Worm (Caenorhabditis elegans) whole organism, mixed stage, embryonic: ENCODE results near the gene cca-1.

Experiments used
- M03D4.4 ChIP-seq: sonication (generic microtip); optimal IDR thresholded peaks from 2 replicates; lab custom pipeline; 2017; ENCODE audit warnings: mild to moderate bottlenecking, missing genetic modification characterization, missing compliant biosample characterization
- bed-3 ChIP-seq: fragments of 200-800 bp; sonication (Bioruptor generic); optimal IDR thresholded peaks from 3 replicates; lab custom pipeline; 2018; ENCODE audit warnings: mild to moderate bottlenecking, missing genetic modification characterization, moderate library complexity, missing compliant biosample characterization
- blmp-1 ChIP-seq: fragments of 150-350 bp; optimal IDR thresholded peaks from 2 replicates; lab custom pipeline; 2014; ENCODE audit warnings: missing biosample characterization, missing genetic modification characterization
- ceh-39 ChIP-seq: fragments of 150-350 bp; optimal IDR thresholded peaks from 2 replicates; lab custom pipeline; 2014; ENCODE audit warnings: missing biosample characterization, missing genetic modification characterization
- ceh-43 ChIP-seq: fragments of 200-800 bp; sonication (Bioruptor generic); optimal IDR thresholded peaks from 2 replicates; lab custom pipeline; 2018; ENCODE audit warnings: mild to moderate bottlenecking, missing genetic modification characterization, moderate library complexity, missing compliant biosample characterization
- ceh-83 ChIP-seq: fragments of 200-800 bp; sonication (Bioruptor generic); optimal IDR thresholded peaks from 2 replicates; lab custom pipeline; 2018; ENCODE audit warnings: mild to moderate bottlenecking, missing genetic modification characterization, missing compliant biosample characterization
- ces-1 ChIP-seq: fragments of 150-350 bp; optimal IDR thresholded peaks from 2 replicates; lab custom pipeline; 2014; ENCODE audit warnings: missing biosample characterization, missing genetic modification reagents, missing genetic modification characterization
- cnd-1 ChIP-seq: fragments of 200-800 bp; sonication (Bioruptor generic); optimal IDR thresholded peaks from 2 replicates; lab custom pipeline; 2018; ENCODE audit warnings: mild to moderate bottlenecking, missing genetic modification characterization, missing compliant biosample characterization
- drap-1 ChIP-seq: fragments of 200-800 bp; sonication (Bioruptor generic); optimal IDR thresholded peaks from 3 replicates; lab custom pipeline; 2018; ENCODE audit warnings: mild to moderate bottlenecking, missing genetic modification characterization, missing compliant biosample characterization
- elt-1 ChIP-seq: sonication (generic microtip); optimal IDR thresholded peaks from 2 replicates; lab custom pipeline; 2017; ENCODE audit warnings: missing genetic modification characterization, mild to moderate bottlenecking, missing compliant biosample characterization, antibody characterized with exemption, moderate library complexity, borderline replicate concordance; ENCODE audit not compliant: insufficient read depth
- elt-3 ChIP-seq: fragments of 150-350 bp; optimal IDR thresholded peaks from 2 replicates; lab custom pipeline; 2014; ENCODE audit warnings: missing biosample characterization, missing genetic modification characterization
- ham-2 ChIP-seq: fragments of 200-800 bp; sonication (Bioruptor generic); optimal IDR thresholded peaks from 2 replicates; lab custom pipeline; 2018; ENCODE audit warnings: mild to moderate bottlenecking, missing genetic modification characterization, missing compliant biosample characterization
- hlh-1 ChIP-seq: fragments of 150-350 bp; optimal IDR thresholded peaks from 2 replicates; lab custom pipeline; 2014; ENCODE audit warnings: missing biosample characterization, missing genetic modification reagents, missing genetic modification characterization
- lin-13 ChIP-seq: fragments of 150-350 bp; optimal IDR thresholded peaks from 2 replicates; lab custom pipeline; 2014; ENCODE audit warnings: missing biosample characterization, missing genetic modification characterization
- lin-32 ChIP-seq: fragments of 200-800 bp; sonication (Bioruptor generic); optimal IDR thresholded peaks from 2 replicates; lab custom pipeline; 2018; ENCODE audit warnings: mild to moderate bottlenecking, missing genetic modification characterization, missing compliant biosample characterization
- lsy-2 ChIP-seq: fragments of 150-350 bp; optimal IDR thresholded peaks from 2 replicates; lab custom pipeline; 2014; ENCODE audit warnings: missing biosample characterization, missing genetic modification characterization
- mab-5 ChIP-seq: fragments of 150-350 bp; optimal IDR thresholded peaks from 2 replicates; lab custom pipeline; 2014; ENCODE audit warnings: missing biosample characterization, missing genetic modification characterization
- mep-1 ChIP-seq: fragments of 150-350 bp; optimal IDR thresholded peaks from 2 replicates; lab custom pipeline; 2017; ENCODE audit warnings: missing biosample characterization, missing genetic modification reagents, missing genetic modification characterization, inconsistent platforms
- mls-2 ChIP-seq: sonication (generic microtip); optimal IDR thresholded peaks from 2 replicates; lab custom pipeline; 2016; ENCODE audit warnings: mild to moderate bottlenecking, missing genetic modification characterization, moderate library complexity, missing compliant biosample characterization
- nhr-12 ChIP-seq: fragments of 150-350 bp; optimal IDR thresholded peaks from 2 replicates; lab custom pipeline; 2014; ENCODE audit warnings: missing biosample characterization, missing genetic modification characterization
- nhr-2 ChIP-seq: fragments of 150-350 bp; optimal IDR thresholded peaks from 2 replicates; lab custom pipeline; 2014; ENCODE audit warnings: missing biosample characterization, missing genetic modification characterization
- nhr-237 ChIP-seq: fragments of 150-350 bp; optimal IDR thresholded peaks from 2 replicates; lab custom pipeline; 2014; ENCODE audit warnings: missing biosample characterization, missing genetic modification characterization
- nhr-28 ChIP-seq: fragments of 150-350 bp; optimal IDR thresholded peaks from 2 replicates; lab custom pipeline; 2014; ENCODE audit warnings: missing biosample characterization, missing genetic modification characterization
- nhr-76 ChIP-seq: sonication (generic microtip); optimal IDR thresholded peaks from 2 replicates; lab custom pipeline; 2017; ENCODE audit warnings: missing biosample characterization, missing genetic modification characterization
- pha-4 ChIP-seq: fragments of 150-350 bp; optimal IDR thresholded peaks from 2 replicates; lab custom pipeline; 2018; ENCODE audit warnings: missing biosample characterization, missing genetic modification reagents, missing genetic modification characterization
- sem-2 ChIP-seq: fragments of 200-800 bp; sonication (Bioruptor generic); optimal IDR thresholded peaks from 2 replicates; lab custom pipeline; 2018; ENCODE audit warnings: mild to moderate bottlenecking, missing genetic modification characterization, missing compliant biosample characterization
- snpc-4 ChIP-seq: fragments of 150-350 bp; optimal IDR thresholded peaks from 2 replicates; lab custom pipeline; 2014; ENCODE audit warnings: missing biosample characterization, missing genetic modification characterization
- sptf-1 ChIP-seq: sonication (generic microtip); optimal IDR thresholded peaks from 2 replicates; lab custom pipeline; 2017; ENCODE audit warnings: mild to moderate bottlenecking, missing genetic modification characterization, moderate library complexity, missing compliant biosample characterization
- tbx-8 ChIP-seq: fragments of 200-800 bp; sonication (Bioruptor generic); optimal IDR thresholded peaks from 2 replicates; lab custom pipeline; 2018; ENCODE audit warnings: mild to moderate bottlenecking, missing genetic modification characterization, moderate library complexity, missing compliant biosample characterization
- unc-120 ChIP-seq: sonication (generic microtip); optimal IDR thresholded peaks from 2 replicates; lab custom pipeline; 2017; ENCODE audit warnings: missing genetic modification characterization, missing compliant biosample characterization; ENCODE audit not compliant: poor library complexity, severe bottlenecking
- unc-39 ChIP-seq: fragments of 150-350 bp; optimal IDR thresholded peaks from 2 replicates; lab custom pipeline; 2014; ENCODE audit warnings: missing biosample characterization, missing genetic modification characterization
- unc-62 ChIP-seq: fragments of 150-350 bp; optimal IDR thresholded peaks from 2 replicates; lab custom pipeline; 2014; ENCODE audit warnings: missing biosample characterization, missing genetic modification reagents, missing genetic modification characterization
- zip-8 ChIP-seq: fragments of 150-350 bp; optimal IDR thresholded peaks from 2 replicates; lab custom pipeline; 2014; ENCODE audit warnings: missing biosample characterization, missing genetic modification characterization
- ztf-11 ChIP-seq: fragments of 150-350 bp; optimal IDR thresholded peaks from 2 replicates; lab custom pipeline; 2014; ENCODE audit warnings: missing biosample characterization, missing genetic modification characterization

cca-1 gene

ce11 chrX:7834117-7834516, 41.6 kb downstream of the cca-1 start, which contains the start of gene sul-3:
Gene sul-3, minus strand, starts transcription at chrX:7834217.
- TF ChIP-seq mab-5 (tag; lab: Kevin White, UChicago), result no peak
- no peak for TF ChIP-seq ztf-11 (tag; lab: Kevin White, UChicago)
- no peak for TF ChIP-seq nhr-237 (tag; lab: Kevin White, UChicago)
- TF ChIP-seq zip-8, result no peak
- no peak for TF ChIP-seq blmp-1 (tag; lab: Kevin White, UChicago)
- no peak for TF ChIP-seq hlh-1 (tag; lab: Kevin White, UChicago)
- no peak for TF ChIP-seq nhr-12 (tag; lab: Kevin White, UChicago)
- TF ChIP-seq lsy-2 (tag; lab: Kevin White, UChicago), result no peak
- no peak for TF ChIP-seq nhr-2 (tag; lab: Kevin White, UChicago)
- TF ChIP-seq pha-4, result no peak
- no peak for TF ChIP-seq tbx-8
- no peak for TF ChIP-seq ceh-83 (GFP tag; lab: Kevin White, UChicago)
- TF ChIP-seq elt-1 (tag; lab: Kevin White, UChicago), result no peak
- no peak for TF ChIP-seq ceh-43
- no peak for TF ChIP-seq cnd-1 (tag; lab: Kevin White, UChicago)
- no peak for TF ChIP-seq drap-1 (GFP tag; lab: Kevin White, UChicago)
- TF ChIP-seq bed-3 (GFP tag; lab: Kevin White, UChicago), result no peak

DNA sequence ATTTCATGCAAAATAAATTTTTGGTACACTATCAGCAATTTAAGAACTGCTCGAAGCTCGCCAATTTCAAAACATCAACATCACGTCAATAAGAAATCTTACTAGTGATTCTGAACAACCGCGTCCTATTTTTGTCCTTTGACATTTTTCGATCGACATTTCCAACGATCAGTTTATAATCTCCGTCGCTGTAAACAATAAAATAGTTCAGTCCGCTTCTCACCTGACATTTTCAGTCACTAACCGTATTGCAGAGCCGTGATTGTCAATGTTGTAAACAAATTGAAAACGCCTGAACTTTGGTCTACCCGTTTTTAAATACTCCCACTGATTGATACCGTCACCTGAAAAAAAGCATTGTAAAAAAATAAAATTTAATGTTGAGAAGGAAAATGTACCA, 47.8 kb downstream of the cca-1 start:
- no peak for TF ChIP-seq bed-3 (GFP tag; lab: Kevin White, UChicago)
- no peak for TF ChIP-seq tbx-8

DNA sequence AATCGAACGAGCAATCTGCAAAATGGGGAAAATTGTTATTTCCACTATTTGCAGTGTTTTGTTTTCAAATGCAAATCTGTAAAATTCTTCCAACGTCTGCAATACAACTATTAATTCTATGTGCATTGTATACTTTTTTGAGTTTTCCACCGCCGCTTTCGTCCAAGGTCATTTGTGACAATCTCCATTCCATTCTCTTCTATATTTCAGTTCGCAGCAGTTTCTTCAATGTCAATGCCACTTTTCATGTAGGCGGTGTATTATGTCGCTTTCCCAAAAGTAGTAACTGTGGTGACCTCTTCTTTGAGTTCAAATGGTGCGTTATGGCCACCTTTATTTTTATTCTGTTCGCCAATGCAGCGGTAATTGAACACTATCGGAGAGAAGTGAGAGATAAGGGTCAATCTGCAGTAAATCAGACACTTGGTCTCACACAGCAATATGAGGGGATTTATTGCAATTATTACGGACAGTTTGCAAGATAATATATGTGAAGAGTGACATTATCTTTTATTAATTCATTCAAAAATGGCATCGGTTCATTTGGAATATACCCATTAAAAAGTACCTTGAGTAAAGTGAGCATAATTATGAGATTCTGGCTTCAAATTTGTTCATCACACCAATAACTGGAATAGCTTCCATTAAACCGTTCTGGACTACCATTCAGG, 49.0 kb downstream of the cca-1 start:
- no peak for TF ChIP-seq nhr-76 (tag; lab: Kevin White, UChicago)
- TF ChIP-seq hlh-1 (tag; lab: Kevin White, UChicago), result no peak
- TF ChIP-seq nhr-2 (tag; lab: Kevin White, UChicago), result peak; percentile 40
- TF ChIP-seq elt-1 (tag; lab: Kevin White, UChicago), result peak; percentile 83
- TF ChIP-seq unc-62 (GFP tag; lab: Kevin White, UChicago), result peak; percentile 43

ce11 chrX:7825707-7826106, 50.0 kb downstream of the cca-1 start:
- TF ChIP-seq unc-62 (GFP tag; lab: Kevin White, UChicago) (peak; percentile 47), mls-2 (tag; lab: Kevin White, UChicago) (no peak), lin-32 (GFP tag; lab: Kevin White, UChicago) (no peak), ceh-39 (tag; lab: Kevin White, UChicago) (no peak), hlh-1 (tag; lab: Kevin White, UChicago) (peak; percentile 47), bed-3 (GFP tag; lab: Kevin White, UChicago) (no peak), unc-120 (tag; lab: Kevin White, UChicago) (peak; percentile 34), ztf-11 (tag; lab: Kevin White, UChicago) (no peak), elt-3 (tag; lab: Kevin White, UChicago) (no peak), lsy-2 (tag; lab: Kevin White, UChicago) (no peak), pha-4 (peak; percentile 20), ham-2 (GFP tag; lab: Kevin White, UChicago) (peak; percentile 36), elt-1 (tag; lab: Kevin White, UChicago) (peak; percentile 90), nhr-2 (tag; lab: Kevin White, UChicago) (peak; percentile 82)

DNA sequence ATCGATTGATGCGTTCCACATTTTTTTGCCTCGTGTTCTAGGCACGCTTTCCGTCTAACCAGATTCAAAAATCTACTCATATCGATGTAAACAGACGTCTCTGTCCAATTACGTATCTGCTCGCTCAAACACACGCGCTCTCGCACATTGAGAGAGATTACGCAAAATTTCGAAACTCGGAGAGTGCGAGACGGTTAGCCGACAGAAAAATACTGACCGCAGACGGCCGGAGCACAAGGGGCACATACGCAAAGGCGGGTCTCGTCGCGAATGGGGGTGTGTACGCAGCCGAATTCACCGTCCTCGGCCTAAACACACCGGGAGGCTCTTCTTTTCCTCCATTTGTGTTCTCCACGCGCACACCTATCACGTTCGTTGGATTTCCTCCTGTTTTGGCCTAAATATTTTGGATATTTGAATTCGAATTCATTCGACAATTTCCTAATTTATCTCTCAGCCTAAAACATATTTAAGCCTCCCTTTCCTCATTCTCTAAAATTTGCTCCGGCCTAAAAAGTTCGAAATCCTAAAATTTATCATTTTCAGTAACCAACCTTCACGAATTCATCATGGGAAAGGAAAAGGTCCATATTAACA, 52.5 kb downstream of the cca-1 start, which contains the start of gene eef-1A.2:
TSS of gene eef-1A.2 (plus strand) at position 547 of the 597 bp plus-strand sequence.
- peak; percentile 71 for TF ChIP-seq drap-1 (GFP tag; lab: Kevin White, UChicago)
- TF ChIP-seq mab-5 (tag; lab: Kevin White, UChicago), result no peak
- TF ChIP-seq unc-120 (tag; lab: Kevin White, UChicago), result peak; percentile 64
- peak; percentile 31 for TF ChIP-seq ham-2 (GFP tag; lab: Kevin White, UChicago)
- TF ChIP-seq lsy-2 (tag; lab: Kevin White, UChicago), result peak; percentile 77
- peak; percentile 93 for TF ChIP-seq pha-4
- TF ChIP-seq mls-2 (tag; lab: Kevin White, UChicago), result peak; percentile 82
- TF ChIP-seq nhr-28 (tag; lab: Kevin White, UChicago), result no peak
- TF ChIP-seq unc-62 (GFP tag; lab: Kevin White, UChicago), result peak; percentile 73
- no peak for TF ChIP-seq bed-3 (GFP tag; lab: Kevin White, UChicago)
- no peak for TF ChIP-seq unc-39 (tag; lab: Kevin White, UChicago)
- TF ChIP-seq lin-13, result peak; percentile 54
- peak; percentile 94 for TF ChIP-seq ces-1 (GFP tag; lab: Kevin White, UChicago)
- TF ChIP-seq hlh-1 (tag; lab: Kevin White, UChicago), result peak; percentile 82
- TF ChIP-seq zip-8, result no peak
- TF ChIP-seq nhr-12 (tag; lab: Kevin White, UChicago), result no peak
- peak; percentile 5 for TF ChIP-seq tbx-8
- TF ChIP-seq sptf-1 (tag; lab: Kevin White, UChicago), result peak; percentile 53
- TF ChIP-seq cnd-1 (tag; lab: Kevin White, UChicago), result peak; percentile 55
- TF ChIP-seq elt-3 (tag; lab: Kevin White, UChicago), result peak; percentile 49
- TF ChIP-seq ceh-83 (GFP tag; lab: Kevin White, UChicago), result no peak
- peak; percentile 47 for TF ChIP-seq ztf-11 (tag; lab: Kevin White, UChicago)
- TF ChIP-seq ceh-39 (tag; lab: Kevin White, UChicago), result peak; percentile 97
- TF ChIP-seq blmp-1 (tag; lab: Kevin White, UChicago), result no peak
- peak; percentile 74 for TF ChIP-seq nhr-237 (tag; lab: Kevin White, UChicago)
- TF ChIP-seq M03D4.4 (tag; lab: Kevin White, UChicago), result peak; percentile 48
- TF ChIP-seq lin-32 (GFP tag; lab: Kevin White, UChicago), result peak; percentile 27
- peak; percentile 90 for TF ChIP-seq mep-1 (tag; lab: Kevin White, UChicago)
- no peak for TF ChIP-seq nhr-76 (tag; lab: Kevin White, UChicago)
- TF ChIP-seq sem-2, result peak; percentile 26
- TF ChIP-seq ceh-43, result peak; percentile 40
- peak; percentile 91 for TF ChIP-seq nhr-2 (tag; lab: Kevin White, UChicago)
- no peak for TF ChIP-seq snpc-4 (tag; lab: Kevin White, UChicago)
